Worm (Caenorhabditis elegans): ENCODE data around the gene uda-1.

The uda-1 gene

ce11 chrV:9978425-9978824 is 26.1 kb upstream of the uda-1 start:
- TF ChIP-seq rcor-1 (GFP tag; IDR thresholded peaks at IDR 0.05) (peak; percentile 20; the same call in 1 of the 2 replicates), attf-3 (GFP tag; conservative IDR thresholded peaks at IDR 0.05) (0 out of 2 replicates have a peak, but pooled peaks have one; percentile 23), attf-6 (GFP tag; IDR thresholded peaks at IDR 0.05) (0 out of 2 replicates have a peak, but pooled peaks have one; percentile 11), mes-4 (tag; optimal IDR thresholded peaks at IDR 0.05) (no peak), B0336.3 (GFP tag; IDR thresholded peaks at IDR 0.05) (peak; percentile 84), nhr-179 (tag; optimal IDR thresholded peaks at IDR 0.05) (no peak), ceh-27 (GFP tag; optimal IDR thresholded peaks at IDR 0.05) (peak; percentile 39), mxl-1 (tag; optimal IDR thresholded peaks at IDR 0.05) (no peak), dpff-1 (tag; optimal IDR thresholded peaks at IDR 0.05) (no peak), nfyb-1 (GFP tag; IDR thresholded peaks at IDR 0.05) (0 out of 2 replicates have a peak, but pooled peaks have one; percentile 47), ekl-4 (GFP tag; IDR thresholded peaks at IDR 0.05) (peak; percentile 46; the same call in 1 of the 2 replicates), nhr-90 (tag; optimal IDR thresholded peaks at IDR 0.05) (no peak), ceh-100 (GFP tag; IDR thresholded peaks at IDR 0.05) (peak; percentile 18; the same call in 1 of the 2 replicates), nfya-1 (tag; optimal IDR thresholded peaks at IDR 0.05; ENCODE audit: borderline replicate concordance, insufficient read depth) (no peak), die-1 (tag; optimal IDR thresholded peaks at IDR 0.05) (peak; percentile 23), madf-3 (GFP tag; IDR thresholded peaks at IDR 0.05) (no peak), F10E7.11 (tag; optimal IDR thresholded peaks at IDR 0.05) (peak; percentile 33), pbrm-1 (GFP tag; IDR thresholded peaks at IDR 0.05) (peak; percentile 58; the same call in 1 of the 2 replicates), madf-6 (GFP tag; IDR thresholded peaks at IDR 0.05) (peak; percentile 50; the same call in 1 of the 2 replicates), F23B12.7 (tag; optimal IDR thresholded peaks at IDR 0.05; ENCODE audit: insufficient read depth) (no peak), D2030.7 (GFP tag; IDR thresholded peaks at IDR 0.05) (peak; percentile 41), snpc-4 (GFP tag; optimal IDR thresholded peaks at IDR 0.05) (no peak), snpc-4 (tag; optimal IDR thresholded peaks at IDR 0.05) (peak in 2 of 4 experiments; percentile 24 to 26), snpc-3.4 (tag; optimal IDR thresholded peaks at IDR 0.05) (peak; percentile 16), Y95B8A.8 (GFP tag; IDR thresholded peaks at IDR 0.05) (no peak), F57C9.4 (tag; optimal IDR thresholded peaks at IDR 0.05) (no peak), ets-4 (GFP tag; optimal IDR thresholded peaks at IDR 0.05) (no peak), mcd-1 (GFP tag; IDR thresholded peaks at IDR 0.05) (peak; percentile 38; the same call in 1 of the 2 replicates), atf-7 (tag; optimal IDR thresholded peaks at IDR 0.05) (peak; percentile 28), hsf-1 (GFP tag; IDR thresholded peaks at IDR 0.05) (peak; percentile 71; the same call in 1 of the 2 replicates), athp-1 (tag; optimal IDR thresholded peaks at IDR 0.05) (peak; percentile 33), ZK185.1 (tag; optimal IDR thresholded peaks at IDR 0.05; ENCODE audit: poor library complexity, severe bottlenecking) (peak; percentile 21), lin-26 (GFP tag; IDR thresholded peaks at IDR 0.05) (peak; percentile 45; the same call in 1 of the 2 replicates), ztf-18 (tag; optimal IDR thresholded peaks at IDR 0.05) (no peak), ccch-3 (GFP tag; optimal IDR thresholded peaks at IDR 0.05) (no peak), tbp1 (GFP tag; optimal IDR thresholded peaks at IDR 0.05) (peak; percentile 20), Y53G8AR.9 (GFP tag; conservative IDR thresholded peaks at IDR 0.05) (0 out of 2 replicates have a peak, but pooled peaks have one; percentile 14), cebp-1 (GFP tag; IDR thresholded peaks at IDR 0.05) (no peak), cebp-1 (tag; optimal IDR thresholded peaks at IDR 0.05) (peak; percentile 46), C17E4.6 (GFP tag; IDR thresholded peaks at IDR 0.05) (peak; percentile 62; the same call in 1 of the 2 replicates), F49E8.2 (tag; optimal IDR thresholded peaks at IDR 0.05; ENCODE audit: insufficient read depth) (peak; percentile 63), zfh-2 (GFP tag; conservative IDR thresholded peaks at IDR 0.05) (peak; percentile 51), lin-35 (GFP tag; optimal IDR thresholded peaks at IDR 0.05) (peak in 1 of 3 experiments; percentile 34), K12H6.12 (tag; optimal IDR thresholded peaks at IDR 0.05) (peak; percentile 13), egl-18 (GFP tag; IDR thresholded peaks at IDR 0.05) (peak; percentile 71; the same call in 1 of the 2 replicates), chd-7 (tag; optimal IDR thresholded peaks at IDR 0.05) (peak; percentile 24), hmg-1.2 (GFP tag; IDR thresholded peaks at IDR 0.05) (0 out of 2 replicates have a peak, but pooled peaks have one; percentile 19)
